Worm (Caenorhabditis elegans) whole organism, young adult: ENCODE data around the gene C53C11.1.

ENCODE experiments used
- ceh-79 ChIP-seq: sonication (generic microtip); optimal IDR thresholded peaks from 2 replicates; lab custom pipeline; 2017; ENCODE audit warnings: mild to moderate bottlenecking, missing genetic modification characterization, missing compliant biosample characterization
- egrh-3 ChIP-seq: fragments of 200-800 bp; sonication (Bioruptor generic); IDR thresholded peaks from 2 replicates; pipeline ENCODE4 v1.3.6; 2022; ENCODE audit warnings: missing genetic modification reagents, missing genetic modification characterization, missing compliant biosample characterization
- hlh-12 ChIP-seq: sonication (generic microtip); optimal IDR thresholded peaks from 2 replicates; lab custom pipeline; 2016; ENCODE audit warnings: missing genetic modification characterization, missing compliant biosample characterization
- let-526 ChIP-seq: fragments of 200-800 bp; sonication (Bioruptor generic); IDR thresholded peaks from 2 replicates; pipeline ENCODE4 v1.3.6; 2022; ENCODE audit warnings: missing genetic modification reagents, missing genetic modification characterization, missing compliant biosample characterization
- madf-8 ChIP-seq: fragments of 200-800 bp; sonication (Bioruptor generic); conservative IDR thresholded peaks from 2 replicates; pipeline ENCODE4 v1.3.6; 2022; ENCODE audit warnings: missing genetic modification reagents, missing genetic modification characterization, missing compliant biosample characterization
- nhr-90 ChIP-seq: sonication (generic microtip); optimal IDR thresholded peaks from 2 replicates; lab custom pipeline; 2016; ENCODE audit warnings: missing genotype, mild to moderate bottlenecking, missing genetic modification characterization, missing compliant biosample characterization
- pbrm-1 ChIP-seq: fragments of 200-800 bp; sonication (Bioruptor generic); IDR thresholded peaks from 2 replicates; pipeline ENCODE4 v1.3.6; 2022; ENCODE audit warnings: missing genetic modification reagents, missing genetic modification characterization, missing compliant biosample characterization
- sea-2 ChIP-seq: fragments of 200-800 bp; sonication (Bioruptor generic); IDR thresholded peaks from 2 replicates; pipeline ENCODE4 v1.3.6; 2022; ENCODE audit warnings: missing genetic modification characterization, missing compliant biosample characterization
- unc-62 ChIP-seq: fragments of 150-350 bp; optimal IDR thresholded peaks from 2 replicates; lab custom pipeline; 2014; ENCODE audit warnings: missing biosample characterization, missing genetic modification reagents, missing genetic modification characterization
- ztf-25 ChIP-seq: fragments of 200-800 bp; sonication (Bioruptor generic); IDR thresholded peaks from 2 replicates; pipeline ENCODE4 v1.3.6; 2022; ENCODE audit warnings: missing genetic modification reagents, missing genetic modification characterization, missing compliant biosample characterization

DNA sequence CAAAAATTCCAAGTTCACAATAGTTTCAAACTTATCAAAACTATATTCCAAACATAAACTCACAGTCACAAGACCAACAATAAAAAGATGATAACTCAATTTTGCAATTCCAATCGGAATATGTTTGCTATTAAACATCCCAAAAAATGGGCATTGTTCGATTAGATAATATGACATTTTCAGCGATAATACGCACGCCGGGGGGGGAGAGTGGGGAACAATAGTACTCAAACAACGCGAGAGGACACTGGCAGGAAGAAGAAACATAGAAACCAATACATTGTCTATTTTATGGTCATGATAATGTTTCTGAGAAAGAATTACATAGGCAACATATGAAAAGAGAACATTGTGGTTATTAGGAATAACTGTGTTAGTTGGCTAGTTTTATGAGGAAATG, 35.3 kb downstream of the C53C11.1 start:
- TF ChIP-seq pbrm-1 (no peak), ceh-79 (no peak), madf-8 (GFP tag; lab: Robert Waterston, UW) (no peak), unc-62 (GFP tag; lab: Kevin White, UChicago) (no peak), egrh-3 (GFP tag; lab: Robert Waterston, UW) (no peak), hlh-12 (tag; lab: Kevin White, UChicago) (no peak), sea-2 (no peak), let-526 (GFP tag; lab: Robert Waterston, UW) (no peak), ztf-25 (GFP tag; lab: Robert Waterston, UW) (no peak), nhr-90 (tag; lab: Kevin White, UChicago) (no peak)
